Worm (Caenorhabditis elegans) whole organism, L3 larva: ENCODE measurements around the gene Y5H2B.3.
A peak's percentile ranks its signal among the peaks of the same experiment; 100 is the strongest.

Experiments
- R02D3.7 ChIP-seq: fragments of 150-350 bp; optimal IDR thresholded peaks from 2 replicates; lab custom pipeline; 2014; ENCODE audit warnings: missing biosample characterization, missing genetic modification characterization
- ZK546.5 ChIP-seq: sonication (generic microtip); optimal IDR thresholded peaks from 2 replicates; lab custom pipeline; 2017; ENCODE audit warnings: missing biosample characterization, missing genetic modification characterization
- ama-1 ChIP-seq: fragments of 150-350 bp; optimal IDR thresholded peaks from 2 replicates; lab custom pipeline; 2018
- ceh-16 ChIP-seq: sonication (generic microtip); optimal IDR thresholded peaks from 2 replicates; lab custom pipeline; 2017; ENCODE audit warnings: missing biosample characterization, missing genetic modification characterization
- ceh-28 ChIP-seq: fragments of 150-350 bp; optimal IDR thresholded peaks from 2 replicates; lab custom pipeline; 2014; ENCODE audit warnings: missing biosample characterization, missing genetic modification reagents, missing genetic modification characterization
- ceh-82 ChIP-seq: fragments of 150-350 bp; optimal IDR thresholded peaks from 2 replicates; lab custom pipeline; 2014; ENCODE audit warnings: missing biosample characterization, missing genetic modification characterization
- ceh-9 ChIP-seq: sonication (generic microtip); optimal IDR thresholded peaks from 2 replicates; lab custom pipeline; 2018; ENCODE audit warnings: missing biosample characterization, missing genetic modification characterization
- daf-12 ChIP-seq: fragments of 150-350 bp; optimal IDR thresholded peaks from 2 replicates; lab custom pipeline; 2014; ENCODE audit warnings: missing biosample characterization, missing genetic modification reagents, missing genetic modification characterization
- egl-27 ChIP-seq: sonication (generic microtip); optimal IDR thresholded peaks from 4 replicates; lab custom pipeline; 2017; ENCODE audit warnings: missing biosample characterization, missing genetic modification reagents, missing genetic modification characterization
- elt-2 ChIP-seq: sonication (generic microtip); optimal IDR thresholded peaks from 2 replicates; lab custom pipeline; 2016; ENCODE audit warnings: missing genetic modification reagents, mild to moderate bottlenecking, missing genetic modification characterization, missing compliant biosample characterization
- elt-3 ChIP-seq, 3 experiments: fragments of 150-350 bp in 1 of 3; sonication (generic microtip) in 2 of 3; optimal IDR thresholded peaks; 2 replicates in 2 of 3; 4 replicates in 1 of 3; lab custom pipeline; 2014 to 2017; ENCODE audit warnings: missing biosample characterization in 3 of 3, missing genetic modification characterization in 3 of 3
- fkh-10 ChIP-seq: sonication (generic microtip); optimal IDR thresholded peaks from 2 replicates; lab custom pipeline; 2017; ENCODE audit warnings: missing biosample characterization, missing genetic modification reagents, missing genetic modification characterization
- fkh-2 ChIP-seq: fragments of 150-350 bp; optimal IDR thresholded peaks from 2 replicates; lab custom pipeline; 2014; ENCODE audit warnings: missing biosample characterization, missing genetic modification reagents, missing genetic modification characterization
- hmg-11 ChIP-seq: sonication (generic microtip); optimal IDR thresholded peaks from 2 replicates; lab custom pipeline; 2016; ENCODE audit warnings: missing genetic modification characterization, missing compliant biosample characterization
- jun-1 ChIP-seq: fragments of 150-350 bp; optimal IDR thresholded peaks from 2 replicates; lab custom pipeline; 2014; ENCODE audit warnings: missing biosample characterization, missing genetic modification reagents, missing genetic modification characterization
- lin-15B ChIP-seq: fragments of 150-350 bp; optimal IDR thresholded peaks from 2 replicates; lab custom pipeline; 2014; ENCODE audit warnings: missing biosample characterization, missing genetic modification characterization
- lsy-12 ChIP-seq: sonication (generic microtip); optimal IDR thresholded peaks from 2 replicates; lab custom pipeline; 2016; ENCODE audit warnings: mild to moderate bottlenecking, missing genetic modification characterization, missing compliant biosample characterization
- mdl-1 ChIP-seq: fragments of 150-350 bp; optimal IDR thresholded peaks from 2 replicates; lab custom pipeline; 2014; ENCODE audit warnings: missing biosample characterization, missing genetic modification characterization
- nfya-1 ChIP-seq: sonication (generic microtip); optimal IDR thresholded peaks from 2 replicates; lab custom pipeline; 2017; ENCODE audit warnings: missing genetic modification characterization, mild to moderate bottlenecking, missing compliant biosample characterization, antibody characterized with exemption, moderate library complexity; ENCODE audit not compliant: insufficient read depth
- nhr-11 ChIP-seq: fragments of 150-350 bp; optimal IDR thresholded peaks from 2 replicates; lab custom pipeline; 2014; ENCODE audit warnings: missing biosample characterization, missing genetic modification characterization
- nhr-12 ChIP-seq: fragments of 150-350 bp; optimal IDR thresholded peaks from 2 replicates; lab custom pipeline; 2014; ENCODE audit warnings: missing biosample characterization, missing genetic modification characterization
- nhr-23 ChIP-seq: fragments of 150-350 bp; optimal IDR thresholded peaks from 2 replicates; lab custom pipeline; 2014; ENCODE audit warnings: missing biosample characterization, missing genetic modification reagents, missing genetic modification characterization
- nhr-237 ChIP-seq: fragments of 150-350 bp; optimal IDR thresholded peaks from 2 replicates; lab custom pipeline; 2014; ENCODE audit warnings: missing biosample characterization, missing genetic modification characterization
- nhr-25 ChIP-seq: sonication (generic microtip); optimal IDR thresholded peaks from 2 replicates; lab custom pipeline; 2017; ENCODE audit warnings: missing biosample characterization, missing genetic modification characterization
- nhr-28 ChIP-seq: fragments of 150-350 bp; optimal IDR thresholded peaks from 2 replicates; lab custom pipeline; 2014; ENCODE audit warnings: missing biosample characterization, missing genetic modification characterization
- nhr-43 ChIP-seq: sonication (generic microtip); optimal IDR thresholded peaks from 2 replicates; lab custom pipeline; 2016; ENCODE audit warnings: mild to moderate bottlenecking, missing genetic modification characterization, missing compliant biosample characterization; ENCODE audit not compliant: poor library complexity, severe bottlenecking
- nhr-67 ChIP-seq: fragments of 150-350 bp; optimal IDR thresholded peaks from 2 replicates; lab custom pipeline; 2014; ENCODE audit warnings: missing biosample characterization, missing genetic modification characterization
- nhr-77 ChIP-seq: fragments of 150-350 bp; optimal IDR thresholded peaks from 2 replicates; lab custom pipeline; 2014; ENCODE audit warnings: missing biosample characterization, missing genetic modification characterization
- pha-4 ChIP-seq: fragments of 150-350 bp; optimal IDR thresholded peaks from 2 replicates; lab custom pipeline; 2014; ENCODE audit warnings: missing biosample characterization, missing genetic modification reagents, missing genetic modification characterization
- pqm-1 ChIP-seq: fragments of 150-350 bp; optimal IDR thresholded peaks from 2 replicates; lab custom pipeline; 2017; ENCODE audit warnings: missing biosample characterization, missing genetic modification characterization, inconsistent platforms
- sea-2 ChIP-seq: fragments of 150-350 bp; sonication (generic microtip); optimal IDR thresholded peaks from 4 replicates; lab custom pipeline; 2014; ENCODE audit warnings: missing biosample characterization, missing genetic modification reagents, missing genetic modification characterization
- skn-1 ChIP-seq: fragments of 150-350 bp; optimal IDR thresholded peaks from 2 replicates; lab custom pipeline; 2014; ENCODE audit warnings: missing biosample characterization, missing genetic modification characterization
- snpc-4 ChIP-seq: fragments of 150-350 bp; optimal IDR thresholded peaks from 2 replicates; lab custom pipeline; 2014; ENCODE audit warnings: missing biosample characterization, missing genetic modification characterization
- tbx-2 ChIP-seq: sonication (generic microtip); optimal IDR thresholded peaks from 2 replicates; lab custom pipeline; 2016; ENCODE audit warnings: mild to moderate bottlenecking, missing genetic modification characterization, missing compliant biosample characterization
- unc-39 ChIP-seq: sonication (generic microtip); optimal IDR thresholded peaks from 4 replicates; lab custom pipeline; 2017; ENCODE audit warnings: missing biosample characterization, missing genetic modification characterization
- unc-62 ChIP-seq: fragments of 150-350 bp; sonication (generic microtip); optimal IDR thresholded peaks from 4 replicates; lab custom pipeline; 2014; ENCODE audit warnings: missing biosample characterization, missing genetic modification reagents, missing genetic modification characterization
- zag-1 ChIP-seq: fragments of 150-350 bp; optimal IDR thresholded peaks from 2 replicates; lab custom pipeline; 2014; ENCODE audit warnings: missing biosample characterization, missing genetic modification characterization
- ztf-11 ChIP-seq: fragments of 150-350 bp; optimal IDR thresholded peaks from 2 replicates; lab custom pipeline; 2014; ENCODE audit warnings: missing biosample characterization, missing genetic modification characterization
- ztf-4 ChIP-seq: fragments of 150-350 bp; optimal IDR thresholded peaks from 2 replicates; lab custom pipeline; 2014; ENCODE audit warnings: missing biosample characterization, missing genetic modification characterization

Gene Y5H2B.3

ce11 chrV:2215352-2215751, 27.3 kb downstream of the Y5H2B.3 start, which contains the start of gene nstp-8:
TSS of gene nstp-8 (plus strand) at chrV:2215652.
- TF ChIP-seq jun-1 (tag; lab: Kevin White, UChicago) (no peak), nhr-11 (tag; lab: Kevin White, UChicago) (no peak), ceh-82 (tag; lab: Kevin White, UChicago) (no peak), lsy-12 (no peak), skn-1 (no peak), nhr-28 (tag; lab: Kevin White, UChicago) (no peak), fkh-2 (no peak), nhr-25 (tag; lab: Kevin White, UChicago) (no peak), hmg-11 (tag; lab: Kevin White, UChicago) (no peak), ztf-11 (no peak), pha-4 (tag; lab: Kevin White, UChicago) (no peak), daf-12 (tag; lab: Kevin White, UChicago) (no peak), ceh-28 (tag; lab: Kevin White, UChicago) (no peak)

- TF ChIP-seq nhr-25 (tag; lab: Kevin White, UChicago): no peak
- TF ChIP-seq nhr-237 (tag; lab: Kevin White, UChicago): no peak
- no peak for TF ChIP-seq fkh-10 (GFP tag; lab: Kevin White, UChicago)
- no peak for TF ChIP-seq jun-1 (tag; lab: Kevin White, UChicago)
- TF ChIP-seq pha-4 (tag; lab: Kevin White, UChicago): no peak
- TF ChIP-seq skn-1: no peak
- no peak for TF ChIP-seq ceh-16
- no peak for TF ChIP-seq hmg-11 (tag; lab: Kevin White, UChicago)
- no peak for TF ChIP-seq zag-1 (tag; lab: Kevin White, UChicago)
- no peak for TF ChIP-seq mdl-1 (tag; lab: Kevin White, UChicago)
- no peak for TF ChIP-seq ama-1 (lab: Kevin White, UChicago)
- TF ChIP-seq elt-3 (tag; optimal IDR thresholded peaks at IDR 0.05; lab: Kevin White, UChicago): no peak
- TF ChIP-seq nhr-12: no peak
- TF ChIP-seq sea-2 (GFP tag; lab: Kevin White, UChicago): no peak
- no peak for TF ChIP-seq nhr-43
- no peak for TF ChIP-seq lsy-12
Measured at ce11 chrV:2216927-2217326, 28.8 kb downstream of the Y5H2B.3 start.

- peak; percentile 5 for TF ChIP-seq jun-1 (tag; lab: Kevin White, UChicago)
- TF ChIP-seq elt-2 (tag; lab: Kevin White, UChicago): peak; percentile 64
- peak; percentile 14 for TF ChIP-seq nhr-43
- TF ChIP-seq pha-4 (tag; lab: Kevin White, UChicago): peak; percentile 98
- peak; percentile 69 for TF ChIP-seq nhr-23 (tag; lab: Kevin White, UChicago)
- no peak for TF ChIP-seq mdl-1 (tag; lab: Kevin White, UChicago)
- TF ChIP-seq unc-39 (tag; lab: Kevin White, UChicago): no peak
- TF ChIP-seq pqm-1 (tag; lab: Kevin White, UChicago): peak; percentile 56
- TF ChIP-seq nfya-1 (tag; lab: Kevin White, UChicago): peak; percentile 16
Measured at ce11 chrV:2218803-2219202, 30.7 kb downstream of the Y5H2B.3 start, which contains the start of gene nhr-56. TSS of gene nhr-56 (plus strand) at chrV:2219004.

- TF ChIP-seq tbx-2 (no peak), nhr-77 (tag; lab: Kevin White, UChicago) (no peak), pha-4 (tag; lab: Kevin White, UChicago) (no peak), mdl-1 (tag; lab: Kevin White, UChicago) (no peak), pqm-1 (tag; lab: Kevin White, UChicago) (no peak), jun-1 (tag; lab: Kevin White, UChicago) (no peak), hmg-11 (tag; lab: Kevin White, UChicago) (no peak), elt-3 (tag; optimal IDR thresholded peaks at IDR 0.05; lab: Kevin White, UChicago) (no peak), lsy-12 (no peak), zag-1 (tag; lab: Kevin White, UChicago) (no peak), daf-12 (tag; lab: Kevin White, UChicago) (no peak), snpc-4 (tag; lab: Kevin White, UChicago) (no peak), skn-1 (no peak), ceh-16 (no peak), nhr-67 (tag; lab: Kevin White, UChicago) (no peak), nhr-28 (tag; lab: Kevin White, UChicago) (no peak), ztf-4 (tag; lab: Kevin White, UChicago) (no peak)
Measured at ce11 chrV:2221764-2222163, 33.7 kb downstream of the Y5H2B.3 start, which contains the start of gene nhr-128. TSS of gene nhr-128 (plus strand) at chrV:2222064.

ce11 chrV:2225130-2225529, 37.0 kb downstream of the Y5H2B.3 start, which contains the start of gene nhr-103:
TSS of gene nhr-103 (plus strand) at chrV:2225430.
- TF ChIP-seq ceh-82 (tag; lab: Kevin White, UChicago): no peak
- no peak for TF ChIP-seq R02D3.7 (tag; lab: Kevin White, UChicago)
- TF ChIP-seq nhr-237 (tag; lab: Kevin White, UChicago): no peak
- TF ChIP-seq ZK546.5: no peak
- TF ChIP-seq daf-12 (tag; lab: Kevin White, UChicago): no peak
- no peak for TF ChIP-seq nhr-23 (tag; lab: Kevin White, UChicago)
- no peak for TF ChIP-seq nhr-77 (tag; lab: Kevin White, UChicago)
- TF ChIP-seq ztf-4 (tag; lab: Kevin White, UChicago): no peak
- no peak for TF ChIP-seq elt-3 (tag; optimal IDR thresholded peaks at IDR 0.05; lab: Kevin White, UChicago)
- TF ChIP-seq egl-27 (tag; lab: Kevin White, UChicago): no peak
- TF ChIP-seq nhr-67 (tag; lab: Kevin White, UChicago): no peak
- TF ChIP-seq skn-1: no peak
- TF ChIP-seq ceh-9: no peak
- no peak for TF ChIP-seq pqm-1 (tag; lab: Kevin White, UChicago)
- TF ChIP-seq unc-62 (GFP tag; lab: Kevin White, UChicago): no peak
- TF ChIP-seq lin-15B (tag; lab: Kevin White, UChicago): no peak
